Worm (Caenorhabditis elegans): ENCODE data around the gene M02G9.4.

Gene M02G9.4

ce11 chrII:10311973-10312372 is 5.1 kb upstream of the M02G9.4 start, which contains the start of gene srlf-34:
Gene srlf-34 (plus strand): TSS chrII:10312293.
- no peak for TF ChIP-seq repo-1 (tag; optimal IDR thresholded peaks at IDR 0.05)
- TF ChIP-seq let-526 (GFP tag; IDR thresholded peaks at IDR 0.05): no peak

- no peak for TF ChIP-seq B0336.3 (GFP tag; IDR thresholded peaks at IDR 0.05)
- no peak for TF ChIP-seq F55B11.4 (tag; optimal IDR thresholded peaks at IDR 0.05; ENCODE audit: borderline replicate concordance, insufficient read depth)
- no peak for TF ChIP-seq Y53F4B.3 (GFP tag; IDR thresholded peaks at IDR 0.05)
- no peak for TF ChIP-seq lir-1 (GFP tag; conservative IDR thresholded peaks at IDR 0.05)
Measured at ce11 chrII:10315252-10315651, 1.9 kb upstream of the M02G9.4 start, which contains the start of gene idpp-8. Gene idpp-8 (plus strand): TSS chrII:10315552.

ce11 chrII:10316119-10316518 is 988 bp upstream of the M02G9.4 start, which contains the start of gene gcy-5:
Gene gcy-5 (minus strand): TSS chrII:10316219.
- TF ChIP-seq ceh-79 (tag; optimal IDR thresholded peaks at IDR 0.05) (no peak), C06A6.2 (GFP tag; conservative IDR thresholded peaks at IDR 0.05) (no peak), nfya-2 (GFP tag; IDR thresholded peaks at IDR 0.05) (no peak), T07F8.4 (tag; optimal IDR thresholded peaks at IDR 0.05) (no peak), bed-2 (GFP tag; IDR thresholded peaks at IDR 0.05) (no peak), lir-1 (GFP tag; conservative IDR thresholded peaks at IDR 0.05) (no peak), efl-1 (GFP tag; optimal IDR thresholded peaks at IDR 0.05) (no peak), dox-1 (GFP tag; IDR thresholded peaks at IDR 0.05) (no peak), nhr-80 (tag; optimal IDR thresholded peaks at IDR 0.05) (no peak), ekl-4 (GFP tag; IDR thresholded peaks at IDR 0.05) (no peak), Y53G8AR.9 (GFP tag; conservative IDR thresholded peaks at IDR 0.05) (no peak), tbp1 (GFP tag; optimal IDR thresholded peaks at IDR 0.05) (no peak), lsl-1 (GFP tag; optimal IDR thresholded peaks at IDR 0.05) (no peak), unc-62 (GFP tag; optimal IDR thresholded peaks at IDR 0.05) (no peak), attf-5 (GFP tag; optimal IDR thresholded peaks at IDR 0.05) (no peak), egrh-3 (GFP tag; IDR thresholded peaks at IDR 0.05) (no peak), hmg-1.2 (GFP tag; IDR thresholded peaks at IDR 0.05) (no peak), tbx-9 (tag; optimal IDR thresholded peaks at IDR 0.05; ENCODE audit: borderline replicate concordance) (no peak), rpc-1 (optimal IDR thresholded peaks at IDR 0.05) (no peak), rpc-1 (tag; optimal IDR thresholded peaks at IDR 0.05) (no peak)

ce11 chrII:10321410-10321809 is 4.3 kb downstream of the M02G9.4 start, which contains the start of gene idpp-4:
Gene idpp-4 (plus strand): TSS chrII:10321460.
- no peak for TF ChIP-seq F57A8.1 (GFP tag; optimal IDR thresholded peaks at IDR 0.05)
- no peak for TF ChIP-seq ztf-18 (tag; optimal IDR thresholded peaks at IDR 0.05)
- TF ChIP-seq snpc-3.4 (tag; optimal IDR thresholded peaks at IDR 0.05): no peak
- no peak for TF ChIP-seq aptf-3 (GFP tag; IDR thresholded peaks at IDR 0.05)
- no peak for TF ChIP-seq sdz-38 (tag; optimal IDR thresholded peaks at IDR 0.05)
- no peak for TF ChIP-seq F52B5.7 (tag; optimal IDR thresholded peaks at IDR 0.05)

- TF ChIP-seq rpc-1 (optimal IDR thresholded peaks at IDR 0.05): no peak
- TF ChIP-seq rpc-1 (tag; optimal IDR thresholded peaks at IDR 0.05): no peak
- TF ChIP-seq K11D2.4 (GFP tag; IDR thresholded peaks at IDR 0.05): no peak
- peak; percentile 87 for TF ChIP-seq zfh-2 (GFP tag; conservative IDR thresholded peaks at IDR 0.05)
- TF ChIP-seq ceh-100 (GFP tag; IDR thresholded peaks at IDR 0.05): no peak
- no peak for TF ChIP-seq rcor-1 (GFP tag; IDR thresholded peaks at IDR 0.05)
- TF ChIP-seq nfya-1 (tag; optimal IDR thresholded peaks at IDR 0.05; ENCODE audit: borderline replicate concordance, insufficient read depth): no peak
- TF ChIP-seq egrh-3 (GFP tag; IDR thresholded peaks at IDR 0.05): peak; percentile 76; the same call in 1 of the 2 replicates
Measured at ce11 chrII:10325615-10326232, 8.6 kb downstream of the M02G9.4 start, which contains the start of gene appg-1. Gene appg-1 (plus strand): TSS chrII:10326041.

All from whole organism, young adult.